Worm (Caenorhabditis elegans) whole organism, early embryonic: ENCODE results near the gene C43H6.6.

Source experiments
- B0310.2 ChIP-seq: sonication (generic microtip); optimal IDR thresholded peaks from 2 replicates; lab custom pipeline; 2016; ENCODE audit warnings: mild to moderate bottlenecking, missing genetic modification characterization, missing compliant biosample characterization
- aly-1 ChIP-seq: sonication (generic microtip); optimal IDR thresholded peaks from 2 replicates; lab custom pipeline; 2016; ENCODE audit warnings: missing genetic modification characterization, missing compliant biosample characterization
- ama-1 ChIP-seq: fragments of 150-350 bp; optimal IDR thresholded peaks from 2 replicates; lab custom pipeline; 2014
- ceh-36 ChIP-seq: sonication (generic microtip); optimal IDR thresholded peaks from 2 replicates; lab custom pipeline; 2016; ENCODE audit warnings: missing genetic modification characterization, inconsistent platforms, missing compliant biosample characterization
- flt-1 ChIP-seq: fragments of 200-800 bp; sonication (Bioruptor generic); IDR thresholded peaks from 2 replicates; pipeline ENCODE4 v1.3.6; 2022; ENCODE audit warnings: missing genetic modification characterization, missing compliant biosample characterization
- hmbx-1 ChIP-seq: sonication (generic microtip); optimal IDR thresholded peaks from 2 replicates; lab custom pipeline; 2016; ENCODE audit warnings: mild to moderate bottlenecking, missing genetic modification characterization, missing compliant biosample characterization
- hmg-4 ChIP-seq: fragments of 200-800 bp; sonication (Bioruptor generic); optimal IDR thresholded peaks from 2 replicates; lab custom pipeline; 2018; ENCODE audit warnings: mild to moderate bottlenecking, missing genetic modification characterization, missing compliant biosample characterization
- hnd-1 ChIP-seq: sonication (generic microtip); optimal IDR thresholded peaks from 2 replicates; lab custom pipeline; 2016; ENCODE audit warnings: missing genetic modification characterization, missing compliant biosample characterization
- pes-1 ChIP-seq: fragments of 200-800 bp; sonication (Bioruptor generic); IDR thresholded peaks from 2 replicates; pipeline ENCODE4 v1.3.6; 2022; ENCODE audit warnings: missing genetic modification reagents, missing genetic modification characterization, missing compliant biosample characterization
- scrt-1 ChIP-seq: fragments of 200-800 bp; sonication (Bioruptor generic); IDR thresholded peaks from 2 replicates; pipeline ENCODE4 v1.3.6; 2022; ENCODE audit warnings: missing genetic modification characterization, missing compliant biosample characterization
- sea-1 ChIP-seq: fragments of 200-800 bp; sonication (Bioruptor generic); conservative IDR thresholded peaks from 2 replicates; pipeline ENCODE4 v1.3.6; 2022; ENCODE audit warnings: missing genetic modification characterization, missing compliant biosample characterization
- tbx-11 ChIP-seq: fragments of 200-800 bp; sonication (Bioruptor generic); IDR thresholded peaks from 2 replicates; pipeline ENCODE4 v1.3.6; 2022; ENCODE audit warnings: missing genetic modification characterization, missing compliant biosample characterization
- tra-4 ChIP-seq: sonication (generic microtip); optimal IDR thresholded peaks from 2 replicates; lab custom pipeline; 2017; ENCODE audit warnings: missing genetic modification characterization, missing compliant biosample characterization

- TF ChIP-seq ama-1 (lab: Kevin White, UChicago) (no peak), tra-4 (no peak), flt-1 (GFP tag; lab: Robert Waterston, UW) (no peak), hnd-1 (tag; lab: Kevin White, UChicago) (no peak), B0310.2 (tag; lab: Kevin White, UChicago) (no peak), aly-1 (tag; lab: Kevin White, UChicago) (no peak), scrt-1 (GFP tag; lab: Robert Waterston, UW) (no peak), hmbx-1 (tag; lab: Kevin White, UChicago) (no peak), hmg-4 (no peak), tbx-11 (GFP tag; lab: Robert Waterston, UW) (no peak), sea-1 (GFP tag; lab: Robert Waterston, UW) (no peak), pes-1 (GFP tag; lab: Robert Waterston, UW) (no peak), ceh-36 (no peak)
Observed at ce11 chrX:2385453-2385852, 9.6 kb upstream of the C43H6.6 start, which contains the start of gene F47G3.1.
